Worm (Caenorhabditis elegans): Measurements from ENCODE around the gene egl-36.

DNA sequence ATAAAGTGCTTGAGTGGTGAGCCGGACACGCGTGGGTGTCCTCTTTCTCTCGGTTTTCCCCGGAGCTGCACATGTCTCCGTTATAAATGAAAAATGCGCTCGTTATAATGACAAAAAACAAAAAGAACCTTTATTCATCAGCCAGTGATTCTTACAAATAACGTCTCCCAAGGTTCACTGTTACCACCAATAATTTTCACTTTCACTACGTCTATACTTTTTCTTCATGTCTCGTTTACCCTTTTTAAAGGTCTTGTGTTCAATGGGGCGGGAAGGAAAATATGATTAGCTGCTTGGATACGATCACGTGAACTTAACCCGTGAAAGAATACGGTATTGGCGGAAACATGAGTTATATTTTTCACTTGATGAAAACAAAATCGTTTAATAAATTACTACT, 45.8 kb upstream of the egl-36 start:
- peak; percentile 65 for TF ChIP-seq nhr-90 (tag; optimal IDR thresholded peaks at IDR 0.05; ENCODE audit: poor library complexity)
- peak; percentile 38 for TF ChIP-seq lsy-2 (tag; optimal IDR thresholded peaks at IDR 0.05)
- no peak for TF ChIP-seq nhr-237 (tag; optimal IDR thresholded peaks at IDR 0.05)
- TF ChIP-seq efl-3 (GFP tag; optimal IDR thresholded peaks at IDR 0.05) = no peak
- TF ChIP-seq pax-3 (tag; optimal IDR thresholded peaks at IDR 0.05) = no peak
- no peak for TF ChIP-seq nhr-28 (tag; optimal IDR thresholded peaks at IDR 0.05)
